Worm (Caenorhabditis elegans) whole organism, early embryonic: ENCODE results near the gene C12D8.13.

Experiments
- B0310.2 ChIP-seq: sonication (generic microtip); optimal IDR thresholded peaks from 2 replicates; lab custom pipeline; 2016; ENCODE audit warnings: mild to moderate bottlenecking, missing genetic modification characterization, missing compliant biosample characterization
- F13C5.2 ChIP-seq: sonication (generic microtip); optimal IDR thresholded peaks from 2 replicates; lab custom pipeline; 2017; ENCODE audit warnings: mild to moderate bottlenecking, missing genetic modification characterization, inconsistent platforms, missing compliant biosample characterization
- aly-1 ChIP-seq: sonication (generic microtip); optimal IDR thresholded peaks from 2 replicates; lab custom pipeline; 2016; ENCODE audit warnings: missing genetic modification characterization, missing compliant biosample characterization
- ama-1 ChIP-seq: fragments of 150-350 bp; optimal IDR thresholded peaks from 2 replicates; lab custom pipeline; 2014
- ceh-13 ChIP-seq: fragments of 200-800 bp; sonication (Bioruptor generic); optimal IDR thresholded peaks from 2 replicates; lab custom pipeline; 2018; ENCODE audit warnings: mild to moderate bottlenecking, missing genetic modification characterization, missing compliant biosample characterization
- ceh-36 ChIP-seq: sonication (generic microtip); optimal IDR thresholded peaks from 2 replicates; lab custom pipeline; 2016; ENCODE audit warnings: missing genetic modification characterization, inconsistent platforms, missing compliant biosample characterization
- ets-7 ChIP-seq: sonication (generic microtip); optimal IDR thresholded peaks from 2 replicates; lab custom pipeline; 2016; ENCODE audit warnings: missing genotype, missing genetic modification characterization, missing compliant biosample characterization
- flt-1 ChIP-seq: fragments of 200-800 bp; sonication (Bioruptor generic); IDR thresholded peaks from 2 replicates; pipeline ENCODE4 v1.3.6; 2022; ENCODE audit warnings: missing genetic modification characterization, missing compliant biosample characterization
- hmbx-1 ChIP-seq: sonication (generic microtip); optimal IDR thresholded peaks from 2 replicates; lab custom pipeline; 2016; ENCODE audit warnings: mild to moderate bottlenecking, missing genetic modification characterization, missing compliant biosample characterization
- hmg-4 ChIP-seq: fragments of 200-800 bp; sonication (Bioruptor generic); optimal IDR thresholded peaks from 2 replicates; lab custom pipeline; 2018; ENCODE audit warnings: mild to moderate bottlenecking, missing genetic modification characterization, missing compliant biosample characterization
- hnd-1 ChIP-seq: sonication (generic microtip); optimal IDR thresholded peaks from 2 replicates; lab custom pipeline; 2016; ENCODE audit warnings: missing genetic modification characterization, missing compliant biosample characterization
- pes-1 ChIP-seq: fragments of 200-800 bp; sonication (Bioruptor generic); IDR thresholded peaks from 2 replicates; pipeline ENCODE4 v1.3.6; 2022; ENCODE audit warnings: missing genetic modification reagents, missing genetic modification characterization, missing compliant biosample characterization
- scrt-1 ChIP-seq: fragments of 200-800 bp; sonication (Bioruptor generic); IDR thresholded peaks from 2 replicates; pipeline ENCODE4 v1.3.6; 2022; ENCODE audit warnings: missing genetic modification characterization, missing compliant biosample characterization
- sea-1 ChIP-seq: fragments of 200-800 bp; sonication (Bioruptor generic); conservative IDR thresholded peaks from 2 replicates; pipeline ENCODE4 v1.3.6; 2022; ENCODE audit warnings: missing genetic modification characterization, missing compliant biosample characterization
- tbx-11 ChIP-seq: fragments of 200-800 bp; sonication (Bioruptor generic); IDR thresholded peaks from 2 replicates; pipeline ENCODE4 v1.3.6; 2022; ENCODE audit warnings: missing genetic modification characterization, missing compliant biosample characterization
- tbx-37 ChIP-seq: fragments of 200-800 bp; sonication (Bioruptor generic); conservative IDR thresholded peaks from 2 replicates; pipeline ENCODE4 v1.3.6; 2022; ENCODE audit warnings: missing genetic modification reagents, missing genetic modification characterization, missing compliant biosample characterization
- tra-4 ChIP-seq: sonication (generic microtip); optimal IDR thresholded peaks from 2 replicates; lab custom pipeline; 2017; ENCODE audit warnings: missing genetic modification characterization, missing compliant biosample characterization

The C12D8.13 gene

ce11 chrV:10252682-10253081 lies 32.2 kb upstream of the C12D8.13 start:
- TF ChIP-seq ceh-13 (GFP tag; lab: Kevin White, UChicago) (no peak), flt-1 (no peak), tbx-37 (no peak), F13C5.2 (tag; lab: Kevin White, UChicago) (no peak), pes-1 (no peak), ceh-36 (no peak), hmg-4 (GFP tag; lab: Kevin White, UChicago) (no peak)

ce11 chrV:10249515-10249914 lies 29.0 kb upstream of the C12D8.13 start:
- no peak for TF ChIP-seq pes-1
- TF ChIP-seq ama-1 (lab: Kevin White, UChicago): no peak
- no peak for TF ChIP-seq ceh-13 (GFP tag; lab: Kevin White, UChicago)
- no peak for TF ChIP-seq hnd-1 (tag; lab: Kevin White, UChicago)
- TF ChIP-seq ets-7 (tag; lab: Kevin White, UChicago): no peak
- TF ChIP-seq hmg-4 (GFP tag; lab: Kevin White, UChicago): no peak
- TF ChIP-seq F13C5.2 (tag; lab: Kevin White, UChicago): no peak
- TF ChIP-seq B0310.2: no peak
- TF ChIP-seq scrt-1 (GFP tag; lab: Robert Waterston, UW): no peak
- no peak for TF ChIP-seq tbx-37
- TF ChIP-seq ceh-36: no peak

- TF ChIP-seq F13C5.2 (tag; lab: Kevin White, UChicago): no peak
- TF ChIP-seq tbx-11: no peak
- TF ChIP-seq B0310.2: no peak
- no peak for TF ChIP-seq hnd-1 (tag; lab: Kevin White, UChicago)
- TF ChIP-seq pes-1: no peak
- no peak for TF ChIP-seq ama-1 (lab: Kevin White, UChicago)
- TF ChIP-seq ets-7 (tag; lab: Kevin White, UChicago): no peak
- TF ChIP-seq flt-1: no peak
- no peak for TF ChIP-seq ceh-13 (GFP tag; lab: Kevin White, UChicago)
- TF ChIP-seq aly-1 (tag; lab: Kevin White, UChicago): no peak
- TF ChIP-seq ceh-36: no peak
- no peak for TF ChIP-seq hmg-4 (GFP tag; lab: Kevin White, UChicago)
- TF ChIP-seq scrt-1 (GFP tag; lab: Robert Waterston, UW): no peak
- no peak for TF ChIP-seq tbx-37
Observed at ce11 chrV:10248255-10248979, 27.9 kb upstream of the C12D8.13 start, which contains the start of gene akt-1. akt-1 (plus strand) TSS chrV:10248905.

- TF ChIP-seq B0310.2 (no peak), aly-1 (tag; lab: Kevin White, UChicago) (no peak), ets-7 (tag; lab: Kevin White, UChicago) (no peak), tra-4 (no peak), F13C5.2 (tag; lab: Kevin White, UChicago) (no peak), ceh-36 (no peak)
Observed at ce11 chrV:10247673-10248239, 27.3 kb upstream of the C12D8.13 start.

- TF ChIP-seq tra-4 (no peak), hmg-4 (GFP tag; lab: Kevin White, UChicago) (no peak), pes-1 (no peak), sea-1 (GFP tag; lab: Robert Waterston, UW) (no peak), B0310.2 (no peak), scrt-1 (GFP tag; lab: Robert Waterston, UW) (no peak), flt-1 (no peak), tbx-37 (no peak), hmbx-1 (tag; lab: Kevin White, UChicago) (no peak), aly-1 (tag; lab: Kevin White, UChicago) (no peak), ets-7 (tag; lab: Kevin White, UChicago) (no peak), ama-1 (lab: Kevin White, UChicago) (no peak), ceh-36 (no peak), F13C5.2 (tag; lab: Kevin White, UChicago) (no peak), tbx-11 (no peak), hnd-1 (tag; lab: Kevin White, UChicago) (no peak), ceh-13 (GFP tag; lab: Kevin White, UChicago) (no peak)
Observed at ce11 chrV:10246967-10247366, 26.5 kb upstream of the C12D8.13 start.

- TF ChIP-seq ceh-36 (no peak), sea-1 (GFP tag; lab: Robert Waterston, UW) (no peak), hmbx-1 (tag; lab: Kevin White, UChicago) (no peak), tra-4 (no peak), flt-1 (no peak)
Observed at ce11 chrV:10246443-10246885, 26.0 kb upstream of the C12D8.13 start.

- TF ChIP-seq scrt-1 (GFP tag; lab: Robert Waterston, UW) (no peak), F13C5.2 (tag; lab: Kevin White, UChicago) (no peak), hmbx-1 (tag; lab: Kevin White, UChicago) (no peak), ceh-36 (no peak), hnd-1 (tag; lab: Kevin White, UChicago) (no peak), hmg-4 (GFP tag; lab: Kevin White, UChicago) (no peak), tbx-11 (no peak), B0310.2 (no peak), tbx-37 (no peak), tra-4 (no peak), pes-1 (no peak), flt-1 (no peak), aly-1 (tag; lab: Kevin White, UChicago) (no peak), ets-7 (tag; lab: Kevin White, UChicago) (no peak), sea-1 (GFP tag; lab: Robert Waterston, UW) (no peak), ceh-13 (GFP tag; lab: Kevin White, UChicago) (no peak), ama-1 (lab: Kevin White, UChicago) (no peak)
Observed at ce11 chrV:10245615-10246014, 25.1 kb upstream of the C12D8.13 start.
